Worm (Caenorhabditis elegans): ENCODE results near the gene col-110.

DNA sequence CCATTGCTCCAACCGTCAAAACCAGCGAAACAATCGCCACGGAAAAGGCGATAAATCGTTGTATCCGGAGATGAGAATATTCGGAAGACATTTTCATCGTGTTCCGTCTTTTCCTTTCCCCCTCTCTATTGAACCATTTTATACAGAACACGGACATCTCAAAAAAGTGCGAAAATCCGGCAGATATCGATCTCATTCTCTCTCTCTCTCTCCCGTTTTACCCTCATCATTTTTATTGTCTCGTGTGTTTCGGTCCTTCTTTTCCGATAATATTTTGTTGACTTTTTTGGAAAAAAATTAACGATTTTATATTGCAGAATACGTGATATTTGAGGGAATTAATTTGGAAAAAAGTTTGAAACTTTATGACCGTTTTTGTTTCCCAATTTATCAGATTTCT is at the start of gene col-110:
- TF ChIP-seq mep-1 (tag; optimal IDR thresholded peaks at IDR 0.05): no peak
- no peak for TF ChIP-seq flh-1 (GFP tag; optimal IDR thresholded peaks at IDR 0.05)
- no peak for TF ChIP-seq lsy-2 (tag; optimal IDR thresholded peaks at IDR 0.05)
- no peak for TF ChIP-seq unc-62 (GFP tag; optimal IDR thresholded peaks at IDR 0.05)
